Worm (Caenorhabditis elegans) whole organism, L2 larva: ENCODE data around the gene trf-1.

Source experiments
- C34F6.9 ChIP-seq: fragments of 150-350 bp; optimal IDR thresholded peaks from 2 replicates; lab custom pipeline; 2014; ENCODE audit warnings: missing biosample characterization, missing genetic modification characterization
- F13H6.1 ChIP-seq: sonication (generic microtip); optimal IDR thresholded peaks from 2 replicates; lab custom pipeline; 2016; ENCODE audit warnings: missing genetic modification characterization, missing compliant biosample characterization
- R02D3.7 ChIP-seq: fragments of 150-350 bp; optimal IDR thresholded peaks from 2 replicates; lab custom pipeline; 2014; ENCODE audit warnings: missing biosample characterization, missing genetic modification characterization
- Y55F3AM.14 ChIP-seq: fragments of 200-800 bp; sonication (Bioruptor generic); optimal IDR thresholded peaks from 2 replicates; lab custom pipeline; 2018; ENCODE audit warnings: mild to moderate bottlenecking, missing genetic modification characterization, missing compliant biosample characterization
- alr-1 ChIP-seq: fragments of 150-350 bp; optimal IDR thresholded peaks from 2 replicates; lab custom pipeline; 2014; ENCODE audit warnings: missing biosample characterization, missing genetic modification characterization
- aly-2 ChIP-seq: fragments of 150-350 bp; optimal IDR thresholded peaks from 2 replicates; lab custom pipeline; 2014; ENCODE audit warnings: missing biosample characterization, missing genetic modification characterization
- ama-1 ChIP-seq: fragments of 150-350 bp; optimal IDR thresholded peaks from 2 replicates; lab custom pipeline; 2018; ENCODE audit warnings: inconsistent platforms
- ceh-16 ChIP-seq: fragments of 150-350 bp; optimal IDR thresholded peaks from 2 replicates; lab custom pipeline; 2014; ENCODE audit warnings: missing biosample characterization, missing genetic modification characterization
- crh-2 ChIP-seq: sonication (generic microtip); optimal IDR thresholded peaks from 2 replicates; lab custom pipeline; 2017; ENCODE audit warnings: missing biosample characterization, missing genetic modification characterization
- dmd-4 ChIP-seq: sonication (generic microtip); optimal IDR thresholded peaks from 2 replicates; lab custom pipeline; 2017; ENCODE audit warnings: missing biosample characterization, missing genetic modification characterization
- egl-27 ChIP-seq: sonication (generic microtip); optimal IDR thresholded peaks from 3 replicates; lab custom pipeline; 2017; ENCODE audit warnings: missing biosample characterization, missing genetic modification reagents, missing genetic modification characterization
- elt-1 ChIP-seq: fragments of 150-350 bp; optimal IDR thresholded peaks from 2 replicates; lab custom pipeline; 2014; ENCODE audit warnings: missing biosample characterization, missing genetic modification characterization
- elt-3 ChIP-seq: sonication (generic microtip); optimal IDR thresholded peaks from 2 replicates; lab custom pipeline; 2017; ENCODE audit warnings: missing biosample characterization, missing genetic modification characterization
- fos-1 ChIP-seq: fragments of 150-350 bp; optimal IDR thresholded peaks from 2 replicates; lab custom pipeline; 2014; ENCODE audit warnings: missing biosample characterization, missing genetic modification characterization
- gmeb-1 ChIP-seq: fragments of 150-350 bp; optimal IDR thresholded peaks from 2 replicates; lab custom pipeline; 2014; ENCODE audit warnings: missing biosample characterization, missing genetic modification characterization
- lin-13 ChIP-seq: fragments of 150-350 bp; optimal IDR thresholded peaks from 2 replicates; lab custom pipeline; 2014; ENCODE audit warnings: missing biosample characterization, missing genetic modification reagents, missing genetic modification characterization
- lin-39 ChIP-seq: fragments of 150-350 bp; optimal IDR thresholded peaks from 2 replicates; lab custom pipeline; 2014; ENCODE audit warnings: missing biosample characterization, missing genetic modification reagents, missing genetic modification characterization
- mab-5 ChIP-seq: fragments of 150-350 bp; optimal IDR thresholded peaks from 2 replicates; lab custom pipeline; 2014; ENCODE audit warnings: missing biosample characterization, missing genetic modification characterization
- mbf-1 ChIP-seq: sonication (generic microtip); optimal IDR thresholded peaks from 2 replicates; lab custom pipeline; 2017; ENCODE audit warnings: missing biosample characterization, missing genetic modification characterization
- mdl-1 ChIP-seq, 2 experiments: fragments of 150-350 bp in 1 of 2; sonication (generic microtip) in 1 of 2; optimal IDR thresholded peaks; 2 replicates each; lab custom pipeline; 2017; ENCODE audit warnings: missing biosample characterization in 2 of 2, missing genetic modification characterization in 2 of 2
- nhr-10 ChIP-seq: sonication (generic microtip); optimal IDR thresholded peaks from 2 replicates; lab custom pipeline; 2017; ENCODE audit warnings: missing biosample characterization, missing genetic modification characterization
- nhr-11 ChIP-seq: fragments of 150-350 bp; optimal IDR thresholded peaks from 2 replicates; lab custom pipeline; 2014; ENCODE audit warnings: missing biosample characterization, missing genetic modification characterization
- nhr-129 ChIP-seq: fragments of 150-350 bp; optimal IDR thresholded peaks from 2 replicates; lab custom pipeline; 2014; ENCODE audit warnings: missing biosample characterization, missing genetic modification characterization
- nhr-21 ChIP-seq: fragments of 150-350 bp; optimal IDR thresholded peaks from 2 replicates; lab custom pipeline; 2014; ENCODE audit warnings: missing biosample characterization, missing genetic modification characterization
- nhr-237 ChIP-seq: fragments of 150-350 bp; optimal IDR thresholded peaks from 2 replicates; lab custom pipeline; 2014; ENCODE audit warnings: missing biosample characterization, missing genetic modification characterization
- nhr-77 ChIP-seq: fragments of 150-350 bp; optimal IDR thresholded peaks from 2 replicates; lab custom pipeline; 2014; ENCODE audit warnings: missing biosample characterization, missing genetic modification characterization
- peb-1 ChIP-seq: fragments of 150-350 bp; optimal IDR thresholded peaks from 2 replicates; lab custom pipeline; 2014; ENCODE audit warnings: missing biosample characterization, missing genetic modification characterization
- sem-4 ChIP-seq: fragments of 150-350 bp; optimal IDR thresholded peaks from 2 replicates; lab custom pipeline; 2014; ENCODE audit warnings: missing biosample characterization, missing genetic modification reagents, missing genetic modification characterization
- sma-3 ChIP-seq: sonication (generic microtip); optimal IDR thresholded peaks from 2 replicates; lab custom pipeline; 2016; ENCODE audit warnings: missing genetic modification reagents, missing genetic modification characterization, missing compliant biosample characterization
- sma-9 ChIP-seq, 2 experiments: fragments of 150-350 bp in 1 of 2; sonication (generic microtip) in 1 of 2; optimal IDR thresholded peaks; 2 replicates each; lab custom pipeline; 2014 to 2016; ENCODE audit warnings: missing genetic modification characterization in 2 of 2, mild to moderate bottlenecking in 1 of 2, missing biosample characterization in 1 of 2, missing compliant biosample characterization in 1 of 2, missing genetic modification reagents in 1 of 2, moderate library complexity in 1 of 2
- snpc-4 ChIP-seq: fragments of 150-350 bp; optimal IDR thresholded peaks from 2 replicates; lab custom pipeline; 2014; ENCODE audit warnings: missing biosample characterization, missing genetic modification characterization
- unc-39 ChIP-seq: fragments of 150-350 bp; optimal IDR thresholded peaks from 2 replicates; lab custom pipeline; 2014; ENCODE audit warnings: missing biosample characterization, missing genetic modification characterization
- unc-55 ChIP-seq: fragments of 150-350 bp; sonication (generic microtip); optimal IDR thresholded peaks from 3 replicates; lab custom pipeline; 2014; ENCODE audit warnings: missing biosample characterization, missing genetic modification reagents, missing genetic modification characterization
- unc-62 ChIP-seq: fragments of 150-350 bp; optimal IDR thresholded peaks from 2 replicates; lab custom pipeline; 2014; ENCODE audit warnings: missing biosample characterization, missing genetic modification reagents, missing genetic modification characterization
- zag-1 ChIP-seq: fragments of 150-350 bp; optimal IDR thresholded peaks from 2 replicates; lab custom pipeline; 2014; ENCODE audit warnings: missing biosample characterization, missing genetic modification characterization
- ztf-1 ChIP-seq: fragments of 200-800 bp; sonication (Bioruptor generic); conservative IDR thresholded peaks from 2 replicates; pipeline ENCODE4 v1.3.6; 2022; ENCODE audit warnings: missing genetic modification characterization, missing compliant biosample characterization
- ztf-11 ChIP-seq: sonication (generic microtip); optimal IDR thresholded peaks from 2 replicates; lab custom pipeline; 2017; ENCODE audit warnings: missing biosample characterization, missing genetic modification characterization
- ztf-4 ChIP-seq: fragments of 150-350 bp; optimal IDR thresholded peaks from 2 replicates; lab custom pipeline; 2014; ENCODE audit warnings: missing biosample characterization, missing genetic modification characterization

Gene trf-1

ce11 chrIII:13389078-13389477 lies 41.2 kb upstream of the trf-1 start, which contains the start of gene T03F6.3:
Gene T03F6.3, plus strand, starts transcription at chrIII:13389395.
- no peak for TF ChIP-seq crh-2
- TF ChIP-seq unc-62 (GFP tag; lab: Kevin White, UChicago) = no peak
- TF ChIP-seq mbf-1 = no peak
- TF ChIP-seq unc-39 = no peak
- TF ChIP-seq R02D3.7 = no peak
- no peak for TF ChIP-seq mdl-1 (tag; optimal IDR thresholded peaks at IDR 0.05; lab: Kevin White, UChicago)
- no peak for TF ChIP-seq lin-13 (GFP tag; lab: Kevin White, UChicago)
- no peak for TF ChIP-seq ztf-1 (GFP tag; lab: Robert Waterston, UW)
- no peak for TF ChIP-seq Y55F3AM.14 (GFP tag; lab: Kevin White, UChicago)
- TF ChIP-seq egl-27 (tag; lab: Kevin White, UChicago) = no peak
- no peak for TF ChIP-seq mab-5 (tag; lab: Kevin White, UChicago)
- no peak for TF ChIP-seq ceh-16 (tag; lab: Kevin White, UChicago)
- no peak for TF ChIP-seq nhr-21 (tag; lab: Kevin White, UChicago)
- TF ChIP-seq nhr-237 = no peak
- no peak for TF ChIP-seq alr-1
- TF ChIP-seq lin-39 (tag; lab: Kevin White, UChicago) = no peak
- TF ChIP-seq nhr-11 (tag; lab: Kevin White, UChicago) = no peak
- no peak for TF ChIP-seq sma-3
- TF ChIP-seq elt-3 (tag; lab: Kevin White, UChicago) = no peak

ce11 chrIII:13390789-13391188 lies 39.5 kb upstream of the trf-1 start:
- TF ChIP-seq aly-2 (no peak), dmd-4 (tag; lab: Kevin White, UChicago) (no peak), C34F6.9 (tag; lab: Kevin White, UChicago) (no peak), nhr-129 (tag; lab: Kevin White, UChicago) (no peak), egl-27 (tag; lab: Kevin White, UChicago) (no peak), lin-39 (tag; lab: Kevin White, UChicago) (no peak), crh-2 (no peak), sem-4 (tag; lab: Kevin White, UChicago) (no peak), sma-3 (no peak)

ce11 chrIII:13393239-13393638 lies 37.0 kb upstream of the trf-1 start, which contains the start of gene dnj-17:
Gene dnj-17, minus strand, starts transcription at chrIII:13393339.
- no peak for TF ChIP-seq mab-5 (tag; lab: Kevin White, UChicago)
- TF ChIP-seq ztf-1 (GFP tag; lab: Robert Waterston, UW) = no peak
- TF ChIP-seq ama-1 (lab: Kevin White, UChicago) = no peak
- no peak for TF ChIP-seq nhr-237
- TF ChIP-seq unc-39 = no peak
- no peak for TF ChIP-seq crh-2
- no peak for TF ChIP-seq R02D3.7
- no peak for TF ChIP-seq ztf-4
- TF ChIP-seq ztf-11 = no peak
- no peak for TF ChIP-seq mdl-1 (tag; optimal IDR thresholded peaks at IDR 0.05; lab: Kevin White, UChicago)
- TF ChIP-seq unc-55 (GFP tag; lab: Kevin White, UChicago) = no peak
- no peak for TF ChIP-seq F13H6.1 (tag; lab: Kevin White, UChicago)
- TF ChIP-seq nhr-10 = no peak
- no peak for TF ChIP-seq sma-3
- no peak for TF ChIP-seq zag-1 (tag; lab: Kevin White, UChicago)
- TF ChIP-seq peb-1 (tag; lab: Kevin White, UChicago) = no peak
- no peak for TF ChIP-seq elt-1 (tag; lab: Kevin White, UChicago)

ce11 chrIII:13393647-13394046 lies 36.6 kb upstream of the trf-1 start, which contains the start of gene qdpr-1:
Gene qdpr-1, plus strand, starts transcription at chrIII:13393910.
- no peak for TF ChIP-seq gmeb-1 (tag; lab: Kevin White, UChicago)
- TF ChIP-seq elt-3 (tag; lab: Kevin White, UChicago) = no peak
- no peak for TF ChIP-seq fos-1 (tag; lab: Kevin White, UChicago)
- no peak for TF ChIP-seq unc-62 (GFP tag; lab: Kevin White, UChicago)
- no peak for TF ChIP-seq mab-5 (tag; lab: Kevin White, UChicago)
- no peak for TF ChIP-seq nhr-11 (tag; lab: Kevin White, UChicago)
- TF ChIP-seq unc-39 = no peak
- TF ChIP-seq nhr-77 (tag; lab: Kevin White, UChicago) = no peak
- TF ChIP-seq dmd-4 (tag; lab: Kevin White, UChicago) = no peak
- TF ChIP-seq F13H6.1 (tag; lab: Kevin White, UChicago) = no peak
- TF ChIP-seq mbf-1 = no peak
- TF ChIP-seq snpc-4 = no peak
- TF ChIP-seq zag-1 (tag; lab: Kevin White, UChicago) = no peak
- no peak for TF ChIP-seq sem-4 (tag; lab: Kevin White, UChicago)
- no peak for TF ChIP-seq egl-27 (tag; lab: Kevin White, UChicago)
- no peak for TF ChIP-seq sma-9 (GFP tag; optimal IDR thresholded peaks at IDR 0.05; lab: Kevin White, UChicago)
- TF ChIP-seq sma-9 (tag; optimal IDR thresholded peaks at IDR 0.05; lab: Kevin White, UChicago) = no peak
- TF ChIP-seq sma-3 = no peak
- TF ChIP-seq nhr-21 (tag; lab: Kevin White, UChicago) = no peak
- no peak for TF ChIP-seq C34F6.9 (tag; lab: Kevin White, UChicago)
